Worm (Caenorhabditis elegans) whole organism, L4/young adult: Measurements from ENCODE around the gene F02E11.3.

Experiments used
- W03F9.2 ChIP-seq: fragments of 150-350 bp; optimal IDR thresholded peaks from 2 replicates; lab custom pipeline; 2014; ENCODE audit warnings: missing biosample characterization, missing genetic modification characterization
- dao-5 ChIP-seq: sonication (generic microtip); optimal IDR thresholded peaks from 2 replicates; lab custom pipeline; 2016; ENCODE audit warnings: missing genotype, missing genetic modification characterization, moderate library complexity, missing compliant biosample characterization
- him-1 ChIP-seq: sonication (generic microtip); optimal IDR thresholded peaks from 2 replicates; lab custom pipeline; 2016; ENCODE audit warnings: missing genotype, missing genetic modification reagents, missing genetic modification characterization, missing compliant biosample characterization

DNA sequence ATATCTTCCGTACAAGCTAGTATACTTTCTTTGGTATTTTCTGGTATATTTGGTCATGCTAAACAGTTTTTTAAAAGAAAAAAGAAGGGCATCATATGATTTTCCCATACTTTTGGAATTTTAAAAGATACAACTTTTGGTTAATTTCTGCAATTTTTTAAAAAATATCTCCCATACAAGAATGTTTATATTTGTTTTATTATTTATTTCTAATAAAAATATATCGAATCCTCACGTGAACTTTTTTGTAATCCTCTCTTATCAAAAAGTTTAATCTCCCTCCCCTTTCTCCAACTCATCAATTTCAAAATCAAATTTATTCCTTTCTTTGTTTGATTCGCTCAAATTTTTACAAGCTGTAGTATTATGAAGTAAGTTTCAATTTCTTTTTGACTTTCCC lies 7.5 kb upstream of the F02E11.3 start, which contains the start of gene nep-13:
- TF ChIP-seq him-1 (no peak), W03F9.2 (no peak), dao-5 (no peak)
